Fruit fly (Drosophila melanogaster) whole organism, pupa: Measurements from ENCODE around the gene Aven.

Experiments
- CG10348 ChIP-seq: fragments of 200-800 bp; sonication (Bioruptor generic); IDR thresholded peaks from 2 replicates; pipeline ENCODE4 v1.3.6; 2022; ENCODE audit warnings: missing biosample characterization, missing genetic modification characterization
- CG12605 ChIP-seq: fragments of 200-800 bp; sonication (Bioruptor generic); IDR thresholded peaks from 2 replicates; pipeline ENCODE4 v1.3.6; 2022; ENCODE audit warnings: missing biosample characterization, missing genetic modification characterization
- CG13204 ChIP-seq: fragments of 200-800 bp; sonication (Bioruptor generic); optimal IDR thresholded peaks from 2 replicates; lab custom pipeline; 2018; ENCODE audit warnings: missing biosample characterization, mild to moderate bottlenecking, missing genetic modification characterization, moderate library complexity
- CG14655 ChIP-seq: fragments of 200-800 bp; sonication (Bioruptor generic); optimal IDR thresholded peaks from 3 replicates; lab custom pipeline; 2017; ENCODE audit warnings: mild to moderate bottlenecking, missing biosample characterization, missing genetic modification reagents, missing genetic modification characterization
- CG15710 ChIP-seq: fragments of 200-800 bp; sonication (Bioruptor generic); optimal IDR thresholded peaks from 2 replicates; lab custom pipeline; 2018; ENCODE audit warnings: missing biosample characterization, mild to moderate bottlenecking, missing genetic modification characterization, moderate library complexity
- CG17806 ChIP-seq: fragments of 200-800 bp; sonication (Bioruptor generic); optimal IDR thresholded peaks from 2 replicates; lab custom pipeline; 2018; ENCODE audit warnings: missing biosample characterization, mild to moderate bottlenecking, missing genetic modification characterization, moderate library complexity
- CG32121 ChIP-seq: fragments of 200-800 bp; sonication (Bioruptor generic); IDR thresholded peaks from 2 replicates; pipeline ENCODE4 v1.3.6; 2022; ENCODE audit warnings: missing biosample characterization, missing genetic modification characterization
- CG34367 ChIP-seq: fragments of 200-800 bp; sonication (Bioruptor generic); optimal IDR thresholded peaks from 2 replicates; lab custom pipeline; 2018; ENCODE audit warnings: missing biosample characterization, mild to moderate bottlenecking, missing genetic modification characterization
- CG4496 ChIP-seq: fragments of 200-800 bp; sonication (Bioruptor generic); IDR thresholded peaks from 3 replicates; pipeline ENCODE4 v1.3.6; 2022; ENCODE audit warnings: missing biosample characterization, missing genetic modification characterization
- CG8159 ChIP-seq: fragments of 200-800 bp; sonication (Bioruptor generic); optimal IDR thresholded peaks from 3 replicates; lab custom pipeline; 2018; ENCODE audit warnings: missing biosample characterization, mild to moderate bottlenecking, missing genetic modification characterization, moderate library complexity
- CG8301 ChIP-seq: fragments of 200-800 bp; sonication (Bioruptor generic); optimal IDR thresholded peaks from 2 replicates; lab custom pipeline; 2018; ENCODE audit warnings: missing biosample characterization, mild to moderate bottlenecking, missing genetic modification characterization
- CG9948 ChIP-seq: fragments of 200-800 bp; sonication (Bioruptor generic); optimal IDR thresholded peaks from 2 replicates; lab custom pipeline; 2018; ENCODE audit warnings: missing biosample characterization, mild to moderate bottlenecking, missing genetic modification characterization, moderate library complexity
- D1 ChIP-seq: fragments of 200-800 bp; sonication (Bioruptor generic); optimal IDR thresholded peaks from 2 replicates; lab custom pipeline; 2018; ENCODE audit warnings: missing biosample characterization, mild to moderate bottlenecking, missing genetic modification characterization, moderate library complexity
- EcR ChIP-seq: fragments of 200-800 bp; sonication (Bioruptor generic); optimal IDR thresholded peaks from 3 replicates; lab custom pipeline; 2019; ENCODE audit warnings: missing biosample characterization, missing genetic modification characterization, mild to moderate bottlenecking, moderate library complexity, missing genetic modification reagents
- Ets98B ChIP-seq: fragments of 200-800 bp; sonication (Bioruptor generic); IDR thresholded peaks from 2 replicates; pipeline ENCODE4 v1.3.6; 2022; ENCODE audit warnings: missing biosample characterization, missing genetic modification characterization
- Pif1A ChIP-seq: fragments of 200-800 bp; sonication (Bioruptor generic); optimal IDR thresholded peaks from 3 replicates; lab custom pipeline; 2016; ENCODE audit warnings: missing biosample characterization, missing genetic modification characterization
- Pif1B ChIP-seq: fragments of 200-800 bp; sonication (Bioruptor generic); optimal IDR thresholded peaks from 3 replicates; lab custom pipeline; 2016; ENCODE audit warnings: missing biosample characterization, missing genetic modification characterization
- Snoo ChIP-seq: fragments of 200-800 bp; sonication (Bioruptor generic); optimal IDR thresholded peaks from 3 replicates; lab custom pipeline; 2017; ENCODE audit warnings: missing biosample characterization, mild to moderate bottlenecking, missing genetic modification characterization, inconsistent platforms
- fd96Ca ChIP-seq: fragments of 200-800 bp; sonication (Bioruptor generic); IDR thresholded peaks from 3 replicates; pipeline ENCODE4 v1.3.6; 2022; ENCODE audit warnings: missing biosample characterization, missing genetic modification characterization
- gl ChIP-seq: fragments of 200-800 bp; sonication (Bioruptor generic); optimal IDR thresholded peaks from 2 replicates; lab custom pipeline; 2018; ENCODE audit warnings: missing biosample characterization, mild to moderate bottlenecking, missing genetic modification characterization
- rn ChIP-seq: fragments of 200-800 bp; sonication (Bioruptor generic); IDR thresholded peaks from 2 replicates; pipeline ENCODE4 v1.3.6; 2022; ENCODE audit warnings: missing biosample characterization, missing genetic modification characterization

Gene Aven

dm6 chrX:12668723-12669122, 39.3 kb upstream of the Aven start:
- TF ChIP-seq fd96Ca (GFP tag; lab: Robert Waterston, UW): no peak
- no peak for TF ChIP-seq Ets98B (GFP tag; lab: Robert Waterston, UW)
- peak; percentile 12 for TF ChIP-seq EcR
- no peak for TF ChIP-seq CG34367 (tag; lab: Kevin White, UChicago)

- TF ChIP-seq CG15710 (tag; lab: Kevin White, UChicago): no peak
- peak; percentile 4 for TF ChIP-seq CG14655 (GFP tag; lab: Kevin White, UChicago)
- no peak for TF ChIP-seq fd96Ca (GFP tag; lab: Robert Waterston, UW)
- TF ChIP-seq Pif1B (GFP tag; lab: Kevin White, UChicago): peak; percentile 17
- TF ChIP-seq gl (tag; lab: Kevin White, UChicago): peak; percentile 40
- TF ChIP-seq CG13204: no peak
- TF ChIP-seq CG12605 (GFP tag; lab: Robert Waterston, UW): no peak
- peak; percentile 67 for TF ChIP-seq EcR
- TF ChIP-seq CG4496 (GFP tag; lab: Robert Waterston, UW): no peak
- TF ChIP-seq CG9948: no peak
These were observed 38.3 kb upstream of the Aven start for dm6 chrX:12667600-12668250.

- no peak for TF ChIP-seq fd96Ca (GFP tag; lab: Robert Waterston, UW)
- TF ChIP-seq CG14655 (GFP tag; lab: Kevin White, UChicago): no peak
- no peak for TF ChIP-seq CG15710 (tag; lab: Kevin White, UChicago)
- no peak for TF ChIP-seq Pif1B (GFP tag; lab: Kevin White, UChicago)
- no peak for TF ChIP-seq CG9948
- TF ChIP-seq CG8301 (tag; lab: Kevin White, UChicago): no peak
- no peak for TF ChIP-seq D1 (tag; lab: Kevin White, UChicago)
- TF ChIP-seq CG17806 (tag; lab: Kevin White, UChicago): no peak
These were observed 37.6 kb upstream of the Aven start for dm6 chrX:12667008-12667407.

- peak; percentile 47 for TF ChIP-seq CG8301 (tag; lab: Kevin White, UChicago)
- peak; percentile 86 for TF ChIP-seq CG15710 (tag; lab: Kevin White, UChicago)
- no peak for TF ChIP-seq EcR
- peak; percentile 66 for TF ChIP-seq Pif1A (GFP tag; lab: Kevin White, UChicago)
- peak; percentile 72 for TF ChIP-seq CG32121 (GFP tag; lab: Robert Waterston, UW)
- peak; percentile 90 for TF ChIP-seq CG4496 (GFP tag; lab: Robert Waterston, UW)
- peak; percentile 83 for TF ChIP-seq CG12605 (GFP tag; lab: Robert Waterston, UW)
- peak; percentile 73 for TF ChIP-seq Pif1B (GFP tag; lab: Kevin White, UChicago)
- peak; percentile 87 for TF ChIP-seq CG9948
- no peak for TF ChIP-seq CG10348
- TF ChIP-seq fd96Ca (GFP tag; lab: Robert Waterston, UW): no peak
- TF ChIP-seq Snoo (tag; lab: Kevin White, UChicago): peak; percentile 92
- peak; percentile 70 for TF ChIP-seq CG34367 (tag; lab: Kevin White, UChicago)
- peak; percentile 54 for TF ChIP-seq D1 (tag; lab: Kevin White, UChicago)
- TF ChIP-seq gl (tag; lab: Kevin White, UChicago): peak; percentile 36
- TF ChIP-seq Ets98B (GFP tag; lab: Robert Waterston, UW): peak; percentile 79
- TF ChIP-seq CG17806 (tag; lab: Kevin White, UChicago): peak; percentile 86
- TF ChIP-seq CG13204: peak; percentile 48
- peak; percentile 54; the same call in 1 of the 2 replicates for TF ChIP-seq rn (GFP tag; lab: Robert Waterston, UW)
- peak; percentile 90 for TF ChIP-seq CG8159 (tag; lab: Kevin White, UChicago)
- TF ChIP-seq CG14655 (GFP tag; lab: Kevin White, UChicago): peak; percentile 66
- TF ChIP-seq, all 21 proteins: peak for 18
These were observed 37.0 kb upstream of the Aven start for dm6 chrX:12666471-12666884.

dm6 chrX:12665796-12666338, 36.4 kb upstream of the Aven start:
- 0 out of 3 replicates have a peak, but pooled peaks have one; percentile 7 for TF ChIP-seq fd96Ca (GFP tag; lab: Robert Waterston, UW)
- no peak for TF ChIP-seq Ets98B (GFP tag; lab: Robert Waterston, UW)
- TF ChIP-seq CG8159 (tag; lab: Kevin White, UChicago): peak; percentile 22
- TF ChIP-seq, all 21 proteins: peak for 2

dm6 chrX:12665112-12665795, 35.8 kb upstream of the Aven start:
- TF ChIP-seq CG4496 (GFP tag; lab: Robert Waterston, UW): peak; percentile 96
- peak; percentile 94 for TF ChIP-seq Ets98B (GFP tag; lab: Robert Waterston, UW)
- TF ChIP-seq CG10348: peak; percentile 74
- peak; percentile 90 for TF ChIP-seq CG17806 (tag; lab: Kevin White, UChicago)
- peak; percentile 95 for TF ChIP-seq CG14655 (GFP tag; lab: Kevin White, UChicago)
- peak; percentile 85 for TF ChIP-seq rn (GFP tag; lab: Robert Waterston, UW)
- peak; percentile 89 for TF ChIP-seq CG15710 (tag; lab: Kevin White, UChicago)
- TF ChIP-seq CG13204: peak; percentile 62
- peak; percentile 91 for TF ChIP-seq CG8301 (tag; lab: Kevin White, UChicago)
- TF ChIP-seq CG12605 (GFP tag; lab: Robert Waterston, UW): peak; percentile 92
- TF ChIP-seq CG8159 (tag; lab: Kevin White, UChicago): peak; percentile 89
- TF ChIP-seq EcR: peak; percentile 54
- TF ChIP-seq gl (tag; lab: Kevin White, UChicago): peak; percentile 72
- TF ChIP-seq D1 (tag; lab: Kevin White, UChicago): peak; percentile 58
- TF ChIP-seq fd96Ca (GFP tag; lab: Robert Waterston, UW): peak; percentile 91
- peak; percentile 73 for TF ChIP-seq Pif1B (GFP tag; lab: Kevin White, UChicago)
- TF ChIP-seq CG34367 (tag; lab: Kevin White, UChicago): peak; percentile 89
- peak; percentile 92 for TF ChIP-seq CG32121 (GFP tag; lab: Robert Waterston, UW)
- TF ChIP-seq Pif1A (GFP tag; lab: Kevin White, UChicago): peak; percentile 69
- peak; percentile 87 for TF ChIP-seq CG9948
- TF ChIP-seq Snoo (tag; lab: Kevin White, UChicago): peak; percentile 86
